Worm (Caenorhabditis elegans) whole organism, L2 larva: Measurements from ENCODE around the gene C05D2.8.

Experiments
- ama-1 ChIP-seq: fragments of 150-350 bp; optimal IDR thresholded peaks from 2 replicates; lab custom pipeline; 2018; ENCODE audit warnings: inconsistent platforms
- blmp-1 ChIP-seq: sonication (generic microtip); optimal IDR thresholded peaks from 2 replicates; lab custom pipeline; 2017; ENCODE audit warnings: missing genetic modification characterization, mild to moderate bottlenecking, missing compliant biosample characterization, antibody characterized with exemption, moderate library complexity; ENCODE audit not compliant: insufficient read depth
- ceh-16 ChIP-seq: fragments of 150-350 bp; optimal IDR thresholded peaks from 2 replicates; lab custom pipeline; 2014; ENCODE audit warnings: missing biosample characterization, missing genetic modification characterization
- dmd-4 ChIP-seq: sonication (generic microtip); optimal IDR thresholded peaks from 2 replicates; lab custom pipeline; 2017; ENCODE audit warnings: missing biosample characterization, missing genetic modification characterization
- elt-1 ChIP-seq: fragments of 150-350 bp; optimal IDR thresholded peaks from 2 replicates; lab custom pipeline; 2014; ENCODE audit warnings: missing biosample characterization, missing genetic modification characterization
- fos-1 ChIP-seq: fragments of 150-350 bp; optimal IDR thresholded peaks from 2 replicates; lab custom pipeline; 2014; ENCODE audit warnings: missing biosample characterization, missing genetic modification characterization
- lin-11 ChIP-seq: fragments of 150-350 bp; sonication (generic microtip); optimal IDR thresholded peaks from 2 replicates; lab custom pipeline; 2014; ENCODE audit warnings: missing biosample characterization, missing genetic modification characterization, inconsistent platforms, mixed read lengths
- lin-13 ChIP-seq: fragments of 150-350 bp; optimal IDR thresholded peaks from 2 replicates; lab custom pipeline; 2014; ENCODE audit warnings: missing biosample characterization, missing genetic modification reagents, missing genetic modification characterization
- lin-39 ChIP-seq: fragments of 150-350 bp; optimal IDR thresholded peaks from 2 replicates; lab custom pipeline; 2014; ENCODE audit warnings: missing biosample characterization, missing genetic modification reagents, missing genetic modification characterization
- nhr-10 ChIP-seq: sonication (generic microtip); optimal IDR thresholded peaks from 2 replicates; lab custom pipeline; 2017; ENCODE audit warnings: missing biosample characterization, missing genetic modification characterization
- snpc-4 ChIP-seq: fragments of 150-350 bp; optimal IDR thresholded peaks from 2 replicates; lab custom pipeline; 2014; ENCODE audit warnings: missing biosample characterization, missing genetic modification characterization
- unc-62 ChIP-seq: fragments of 150-350 bp; optimal IDR thresholded peaks from 2 replicates; lab custom pipeline; 2014; ENCODE audit warnings: missing biosample characterization, missing genetic modification reagents, missing genetic modification characterization
- zag-1 ChIP-seq: fragments of 150-350 bp; optimal IDR thresholded peaks from 2 replicates; lab custom pipeline; 2014; ENCODE audit warnings: missing biosample characterization, missing genetic modification characterization

- TF ChIP-seq dmd-4 (tag; lab: Kevin White, UChicago): no peak
- TF ChIP-seq ama-1 (lab: Kevin White, UChicago): peak; percentile 86
- no peak for TF ChIP-seq unc-62 (GFP tag; lab: Kevin White, UChicago)
- no peak for TF ChIP-seq elt-1 (tag; lab: Kevin White, UChicago)
- peak; percentile 96 for TF ChIP-seq snpc-4 (tag; lab: Kevin White, UChicago)
- TF ChIP-seq lin-11 (tag; lab: Kevin White, UChicago): no peak
- peak; percentile 23 for TF ChIP-seq lin-13
- no peak for TF ChIP-seq ceh-16 (tag; lab: Kevin White, UChicago)
- no peak for TF ChIP-seq zag-1 (tag; lab: Kevin White, UChicago)
- no peak for TF ChIP-seq nhr-10 (tag; lab: Kevin White, UChicago)
- TF ChIP-seq lin-39 (tag; lab: Kevin White, UChicago): no peak
- TF ChIP-seq fos-1 (tag; lab: Kevin White, UChicago): peak; percentile 68
- no peak for TF ChIP-seq blmp-1 (tag; lab: Kevin White, UChicago)
Observed at ce11 chrIII:5653692-5654105, 43.6 kb upstream of the C05D2.8 start.
